4 fruit fly cellular contexts compared by ENCODE assay signal in the genomic region with DNA sequence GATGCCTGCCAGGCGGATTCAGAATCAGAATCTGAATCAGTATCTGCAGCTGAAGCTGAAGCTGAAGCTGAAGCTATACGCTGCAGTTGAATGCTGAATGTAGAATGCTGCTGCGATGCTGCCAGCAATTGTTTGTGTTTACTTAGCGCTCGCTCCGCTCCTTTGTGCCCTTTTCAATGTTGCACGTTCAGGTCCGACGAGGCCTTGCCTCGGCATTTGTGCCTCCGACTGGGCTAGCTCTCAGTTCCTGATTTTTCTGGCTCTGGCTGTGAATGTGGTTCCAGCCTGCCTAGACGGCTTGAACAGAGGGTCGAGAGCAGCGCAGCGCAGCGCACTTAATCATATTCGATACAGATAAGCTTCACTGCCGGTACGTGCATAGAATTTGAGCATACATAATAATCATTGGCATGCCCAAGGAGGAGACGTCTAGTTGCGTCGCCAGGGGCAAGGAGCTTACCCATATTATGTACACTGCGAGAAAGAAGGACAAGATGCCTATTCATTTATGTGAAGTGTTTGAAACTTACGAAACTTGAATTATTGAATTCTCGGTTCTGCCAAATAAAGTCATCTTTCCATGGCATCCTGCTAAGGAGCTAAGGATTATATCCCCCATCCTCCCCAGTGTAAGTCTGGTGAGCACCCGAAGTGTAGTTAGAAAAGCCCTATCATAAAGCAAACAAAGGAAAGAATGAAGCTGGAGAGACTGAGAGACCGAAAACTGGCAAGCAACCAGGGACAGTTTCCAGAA.
TF ChIP-seq lines count a peak whose summit lies in the region.

No protein-coding gene starts in this region.

- no peak for TF ChIP-seq CTCF in whole organism, embryonic (GFP tag; optimal IDR thresholded peaks at IDR 0.05; lab: Kevin White, UChicago)

TF ChIP-seq in whole organism, embryonic, 481 proteins besides CTCF, POLR2A, EP300 and RAD21 (continues in another document):
- no peak for TF ChIP-seq Ravus (GFP tag; IDR thresholded peaks at IDR 0.05; lab: Robert Waterston, UW)
- peak; percentile 10 for TF ChIP-seq CG16815 (GFP tag; optimal IDR thresholded peaks at IDR 0.05; lab: Kevin White, UChicago)
- no peak for TF ChIP-seq insv (GFP tag; optimal IDR thresholded peaks at IDR 0.05; lab: Kevin White, UChicago)
- peak; percentile 27 for TF ChIP-seq CG17829 (tag; optimal IDR thresholded peaks at IDR 0.05; lab: Kevin White, UChicago)
- peak; percentile 5 for TF ChIP-seq Blimp-1 (GFP tag; optimal IDR thresholded peaks at IDR 0.05; lab: Kevin White, UChicago)
- TF ChIP-seq CG12391 (tag; optimal IDR thresholded peaks at IDR 0.05; lab: Kevin White, UChicago): peak; percentile 37
- TF ChIP-seq CG7963 (GFP tag; IDR thresholded peaks at IDR 0.05; lab: Robert Waterston, UW; ENCODE audit: partially characterized antibody): no peak
- TF ChIP-seq CG10147 (GFP tag; optimal IDR thresholded peaks at IDR 0.05; lab: Kevin White, UChicago): no peak
- 0 out of 3 replicates have a peak, but pooled peaks have one; percentile 34 for TF ChIP-seq CG11560 (tag; IDR thresholded peaks at IDR 0.05; lab: Robert Waterston, UW)
- TF ChIP-seq Mrtf (GFP tag; IDR thresholded peaks at IDR 0.05; lab: Robert Waterston, UW): no peak
- TF ChIP-seq ATbp (GFP tag; optimal IDR thresholded peaks at IDR 0.05; lab: Kevin White, UChicago): no peak
- TF ChIP-seq dmrt11E (tag; optimal IDR thresholded peaks at IDR 0.05; lab: Kevin White, UChicago): peak; percentile 48
- TF ChIP-seq tio (GFP tag; optimal IDR thresholded peaks at IDR 0.05; lab: Kevin White, UChicago): no peak
- TF ChIP-seq CG8290 (GFP tag; optimal IDR thresholded peaks at IDR 0.05; lab: Kevin White, UChicago): no peak
- peak in 1 of 2 experiments; percentile 48 for TF ChIP-seq CG8290 (tag; optimal IDR thresholded peaks at IDR 0.05; lab: Kevin White, UChicago)
- TF ChIP-seq ssp (GFP tag; IDR thresholded peaks at IDR 0.05; lab: Robert Waterston, UW): 0 out of 2 replicates have a peak, but pooled peaks have one; percentile 5
- no peak for TF ChIP-seq CG4360 (GFP tag; IDR thresholded peaks at IDR 0.05; lab: Robert Waterston, UW)
- TF ChIP-seq Max (GFP tag; optimal IDR thresholded peaks at IDR 0.05; lab: Kevin White, UChicago): no peak
- TF ChIP-seq crc (GFP tag; optimal IDR thresholded peaks at IDR 0.05; lab: Kevin White, UChicago): no peak
- peak; percentile 37 for TF ChIP-seq HHEX (GFP tag; optimal IDR thresholded peaks at IDR 0.05; lab: Kevin White, UChicago)

TF ChIP-seq in whole organism, prepupa, 60 proteins besides CTCF, POLR2A, EP300 and RAD21 (continues in another document):
- TF ChIP-seq Sox14 (GFP tag; optimal IDR thresholded peaks at IDR 0.05; lab: Kevin White, UChicago) (peak; percentile 89), lz (GFP tag; optimal IDR thresholded peaks at IDR 0.05; lab: Kevin White, UChicago) (peak; percentile 21), CG6808 (GFP tag; optimal IDR thresholded peaks at IDR 0.05; lab: Kevin White, UChicago) (peak; percentile 77), Eip75B (GFP tag; optimal IDR thresholded peaks at IDR 0.05; lab: Kevin White, UChicago) (peak; percentile 73), Sox15 (GFP tag; optimal IDR thresholded peaks at IDR 0.05; lab: Kevin White, UChicago) (no peak), CG4318 (GFP tag; optimal IDR thresholded peaks at IDR 0.05; lab: Kevin White, UChicago) (peak; percentile 23), Sox102F (GFP tag; optimal IDR thresholded peaks at IDR 0.05; lab: Kevin White, UChicago) (no peak), net (GFP tag; optimal IDR thresholded peaks at IDR 0.05; lab: Kevin White, UChicago) (peak; percentile 49), CG8319 (GFP tag; optimal IDR thresholded peaks at IDR 0.05; lab: Kevin White, UChicago) (peak; percentile 1), Hr4 (GFP tag; optimal IDR thresholded peaks at IDR 0.05; lab: Kevin White, UChicago) (peak; percentile 48), cyc (GFP tag; optimal IDR thresholded peaks at IDR 0.05; lab: Kevin White, UChicago) (peak; percentile 16), CG34406 (GFP tag; optimal IDR thresholded peaks at IDR 0.05; lab: Kevin White, UChicago) (peak; percentile 32), Lpt (GFP tag; optimal IDR thresholded peaks at IDR 0.05; lab: Kevin White, UChicago) (peak; percentile 55), CG8119 (GFP tag; IDR thresholded peaks at IDR 0.05; lab: Robert Waterston, UW) (peak; percentile 73), Ets96B (tag; optimal IDR thresholded peaks at IDR 0.05; lab: Kevin White, UChicago) (peak; percentile 74), CG10669 (GFP tag; optimal IDR thresholded peaks at IDR 0.05; lab: Kevin White, UChicago) (peak; percentile 81), Hr38 (GFP tag; optimal IDR thresholded peaks at IDR 0.05; lab: Kevin White, UChicago) (no peak), CG32006 (GFP tag; optimal IDR thresholded peaks at IDR 0.05; lab: Kevin White, UChicago) (peak; percentile 55), Gug (GFP tag; IDR thresholded peaks at IDR 0.05; lab: Robert Waterston, UW) (peak; percentile 63), CG16779 (tag; optimal IDR thresholded peaks at IDR 0.05; lab: Kevin White, UChicago) (peak; percentile 76), spab (GFP tag; optimal IDR thresholded peaks at IDR 0.05; lab: Kevin White, UChicago) (peak; percentile 75)

TF ChIP-seq in whole organism, pupa, 21 proteins besides CTCF, POLR2A, EP300 and RAD21:
- TF ChIP-seq EcR (GFP tag; optimal IDR thresholded peaks at IDR 0.05; lab: Kevin White, UChicago) (no peak), D1 (tag; optimal IDR thresholded peaks at IDR 0.05; lab: Kevin White, UChicago) (peak; percentile 34), CG17806 (tag; optimal IDR thresholded peaks at IDR 0.05; lab: Kevin White, UChicago) (peak; percentile 87), rn (GFP tag; IDR thresholded peaks at IDR 0.05; lab: Robert Waterston, UW) (no peak), Snoo (tag; optimal IDR thresholded peaks at IDR 0.05; lab: Kevin White, UChicago) (peak; percentile 2), CG10348 (GFP tag; IDR thresholded peaks at IDR 0.05; lab: Robert Waterston, UW) (no peak), Pif1B (GFP tag; optimal IDR thresholded peaks at IDR 0.05; lab: Kevin White, UChicago) (peak; percentile 77), CG8301 (tag; optimal IDR thresholded peaks at IDR 0.05; lab: Kevin White, UChicago) (peak; percentile 81), Ets98B (GFP tag; IDR thresholded peaks at IDR 0.05; lab: Robert Waterston, UW) (peak; percentile 62), CG9948 (tag; optimal IDR thresholded peaks at IDR 0.05; lab: Kevin White, UChicago) (peak; percentile 90), CG8159 (tag; optimal IDR thresholded peaks at IDR 0.05; lab: Kevin White, UChicago) (peak; percentile 81), Pif1A (GFP tag; optimal IDR thresholded peaks at IDR 0.05; lab: Kevin White, UChicago) (peak; percentile 78), CG13204 (GFP tag; optimal IDR thresholded peaks at IDR 0.05; lab: Kevin White, UChicago) (peak; percentile 43), CG12605 (GFP tag; IDR thresholded peaks at IDR 0.05; lab: Robert Waterston, UW) (peak; percentile 49; the same call in 1 of the 2 replicates), gl (tag; optimal IDR thresholded peaks at IDR 0.05; lab: Kevin White, UChicago) (peak; percentile 82), CG4496 (GFP tag; IDR thresholded peaks at IDR 0.05; lab: Robert Waterston, UW) (peak; percentile 82), CG32121 (GFP tag; IDR thresholded peaks at IDR 0.05; lab: Robert Waterston, UW) (no peak), CG34367 (tag; optimal IDR thresholded peaks at IDR 0.05; lab: Kevin White, UChicago) (peak; percentile 84), fd96Ca (GFP tag; IDR thresholded peaks at IDR 0.05; lab: Robert Waterston, UW) (peak; percentile 85), CG15710 (tag; optimal IDR thresholded peaks at IDR 0.05; lab: Kevin White, UChicago) (peak; percentile 81), CG14655 (GFP tag; optimal IDR thresholded peaks at IDR 0.05; lab: Kevin White, UChicago) (peak; percentile 90)
TF ChIP-seq in whole organism, pupa: peak in this region for 17.

TF ChIP-seq in whole organism, wandering third instar larva, 38 proteins besides CTCF, POLR2A, EP300 and RAD21:
- peak; percentile 49 for TF ChIP-seq h (GFP tag; optimal IDR thresholded peaks at IDR 0.05; lab: Kevin White, UChicago)
- TF ChIP-seq Sp1 (GFP tag; optimal IDR thresholded peaks at IDR 0.05; lab: Kevin White, UChicago): no peak
- TF ChIP-seq Hr83 (GFP tag; optimal IDR thresholded peaks at IDR 0.05; lab: Kevin White, UChicago; ENCODE audit: poor library complexity, severe bottlenecking): no peak
- TF ChIP-seq lola (GFP tag; optimal IDR thresholded peaks at IDR 0.05; lab: Kevin White, UChicago): no peak
- TF ChIP-seq Hnf4 (GFP tag; optimal IDR thresholded peaks at IDR 0.05; lab: Kevin White, UChicago): peak; percentile 5
- peak; percentile 6 for TF ChIP-seq N (GFP tag; optimal IDR thresholded peaks at IDR 0.05; lab: Kevin White, UChicago)
- no peak for TF ChIP-seq CG32264 (GFP tag; optimal IDR thresholded peaks at IDR 0.05; lab: Kevin White, UChicago)
- TF ChIP-seq Vsx2 (GFP tag; optimal IDR thresholded peaks at IDR 0.05; lab: Kevin White, UChicago; ENCODE audit: partially characterized antibody): no peak
- TF ChIP-seq Rel (GFP tag; optimal IDR thresholded peaks at IDR 0.05; lab: Kevin White, UChicago): no peak
- TF ChIP-seq Rel (tag; optimal IDR thresholded peaks at IDR 0.05; lab: Kevin White, UChicago): no peak
- peak; percentile 23 for TF ChIP-seq HLH106 (tag; optimal IDR thresholded peaks at IDR 0.05; lab: Kevin White, UChicago)
- no peak for TF ChIP-seq sv (GFP tag; optimal IDR thresholded peaks at IDR 0.05; lab: Kevin White, UChicago)
- peak in 1 of 2 experiments; percentile 15 for TF ChIP-seq foxo (GFP tag; optimal IDR thresholded peaks at IDR 0.05; lab: Kevin White, UChicago)
- TF ChIP-seq rgr (GFP tag; optimal IDR thresholded peaks at IDR 0.05; lab: Kevin White, UChicago): peak; percentile 4
- TF ChIP-seq ey (GFP tag; optimal IDR thresholded peaks at IDR 0.05; lab: Kevin White, UChicago): peak; percentile 36
- TF ChIP-seq CG9705 (GFP tag; optimal IDR thresholded peaks at IDR 0.05; lab: Kevin White, UChicago): no peak
- TF ChIP-seq br (GFP tag; optimal IDR thresholded peaks at IDR 0.05; lab: Kevin White, UChicago): peak; percentile 16
- no peak for TF ChIP-seq dmrt93B (GFP tag; optimal IDR thresholded peaks at IDR 0.05; lab: Kevin White, UChicago)
